Worm (Caenorhabditis elegans): ENCODE results near the gene C08H9.16.

The C08H9.16 gene

DNA sequence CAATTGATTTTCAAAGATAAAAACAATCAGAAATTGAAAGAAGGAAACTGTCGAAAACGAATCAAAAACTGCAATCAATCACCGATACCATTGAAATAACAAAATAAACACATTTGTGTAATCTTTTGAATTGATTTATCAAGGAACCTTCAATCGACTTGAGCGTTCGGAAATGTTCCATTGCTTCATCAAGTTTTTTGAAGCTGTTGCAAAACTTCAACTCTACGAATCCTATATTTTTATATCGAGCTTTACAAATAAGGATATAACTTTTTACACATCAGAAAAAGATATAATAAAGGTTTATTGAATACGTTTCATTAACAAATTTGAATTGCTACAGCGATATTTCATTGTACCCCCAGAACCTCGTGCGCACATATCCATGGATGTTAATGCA lies 19.6 kb upstream of the C08H9.16 start, which contains the start of gene chil-8:
Gene chil-8 (minus strand): TSS at position 101 of the 400 bp plus-strand sequence.
- no peak for TF ChIP-seq C38D4.7 (GFP tag; optimal IDR thresholded peaks at IDR 0.05)
- no peak for TF ChIP-seq odd-2 (tag; optimal IDR thresholded peaks at IDR 0.05)
- TF ChIP-seq sox-4 (tag; optimal IDR thresholded peaks at IDR 0.05): no peak
- TF ChIP-seq madf-2 (tag; optimal IDR thresholded peaks at IDR 0.05): no peak
- TF ChIP-seq tbx-7 (tag; optimal IDR thresholded peaks at IDR 0.05): no peak

DNA sequence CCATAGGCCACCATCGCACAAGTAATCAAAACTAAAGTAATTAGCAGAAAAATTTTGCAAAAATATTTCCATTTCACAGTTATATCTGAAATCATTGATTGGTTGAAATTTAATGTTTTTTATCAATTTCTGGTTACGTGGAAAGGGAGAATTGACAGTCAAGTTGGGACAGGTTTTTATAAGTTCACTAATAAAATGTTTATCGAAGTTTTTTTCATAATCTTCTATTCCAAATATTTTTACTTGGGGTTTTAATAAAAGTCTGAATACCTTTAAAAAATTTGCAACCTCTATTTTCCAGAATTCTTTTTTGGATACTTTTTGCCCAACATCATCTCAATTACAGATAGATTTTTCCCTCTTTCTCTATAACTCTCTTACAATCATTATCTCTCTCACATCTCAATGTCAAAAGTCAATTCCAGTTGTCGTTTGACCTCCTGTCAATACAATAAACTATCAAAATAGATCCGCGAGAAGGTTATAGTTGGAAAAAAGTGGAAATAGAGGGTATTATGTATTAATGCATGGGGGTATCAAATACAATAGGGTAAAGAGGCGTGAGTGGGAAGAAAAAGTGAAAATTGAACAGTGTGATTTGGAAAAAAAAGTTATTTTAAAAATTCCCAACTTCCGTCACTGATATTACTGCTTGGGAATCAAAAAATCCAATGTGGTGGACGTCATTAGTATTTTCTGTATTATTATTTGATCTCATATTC lies 17.9 kb upstream of the C08H9.16 start, which contains the start of the genes chil-2 and ctsa-3.2:
Gene chil-2 (minus strand): TSS at position 101 of the 722 bp plus-strand sequence.
Gene ctsa-3.2 (plus strand): TSS at position 672 of the 722 bp plus-strand sequence.
- TF ChIP-seq eyg-1 (tag; optimal IDR thresholded peaks at IDR 0.05) (no peak), Y22D7AL.16 (tag; optimal IDR thresholded peaks at IDR 0.05) (no peak), ttx-3 (tag; optimal IDR thresholded peaks at IDR 0.05) (no peak), K09A11.1 (tag; optimal IDR thresholded peaks at IDR 0.05; ENCODE audit: insufficient read depth) (no peak), ceh-34 (tag; optimal IDR thresholded peaks at IDR 0.05) (no peak), mec-3 (tag; optimal IDR thresholded peaks at IDR 0.05; ENCODE audit: borderline replicate concordance) (no peak), ceh-31 (tag; optimal IDR thresholded peaks at IDR 0.05) (no peak), fkh-10 (GFP tag; optimal IDR thresholded peaks at IDR 0.05) (no peak), ceh-24 (tag; optimal IDR thresholded peaks at IDR 0.05) (no peak), fax-1 (tag; optimal IDR thresholded peaks at IDR 0.05) (no peak), zip-5 (tag; optimal IDR thresholded peaks at IDR 0.05) (no peak), ahr-1 (tag; optimal IDR thresholded peaks at IDR 0.05) (no peak), ceh-9 (tag; optimal IDR thresholded peaks at IDR 0.05) (no peak), tbx-7 (tag; optimal IDR thresholded peaks at IDR 0.05) (no peak), pqm-1 (tag; optimal IDR thresholded peaks at IDR 0.05) (no peak), pha-2 (tag; optimal IDR thresholded peaks at IDR 0.05) (no peak), npax-4 (tag; optimal IDR thresholded peaks at IDR 0.05) (no peak)

DNA sequence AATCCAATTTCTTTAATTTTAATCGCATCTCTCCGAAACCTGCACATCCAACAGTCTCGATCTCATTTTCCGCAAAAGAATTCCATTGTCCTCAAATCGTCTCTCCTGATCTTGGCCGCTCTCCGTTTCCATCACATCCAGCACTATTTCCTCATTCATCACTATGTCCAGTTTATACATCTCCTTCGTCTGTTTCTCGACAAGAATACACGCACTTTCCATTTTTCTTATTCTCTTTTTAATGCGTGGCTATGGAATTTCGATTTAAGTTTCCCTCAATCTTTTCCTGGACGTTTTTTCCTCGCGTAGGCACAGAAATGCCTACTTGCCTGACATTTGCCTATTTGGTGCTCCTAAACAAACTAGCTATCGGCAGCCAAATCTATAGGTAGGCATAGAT lies 12.8 kb upstream of the C08H9.16 start:
- no peak for TF ChIP-seq unc-55 (GFP tag; optimal IDR thresholded peaks at IDR 0.05)

DNA sequence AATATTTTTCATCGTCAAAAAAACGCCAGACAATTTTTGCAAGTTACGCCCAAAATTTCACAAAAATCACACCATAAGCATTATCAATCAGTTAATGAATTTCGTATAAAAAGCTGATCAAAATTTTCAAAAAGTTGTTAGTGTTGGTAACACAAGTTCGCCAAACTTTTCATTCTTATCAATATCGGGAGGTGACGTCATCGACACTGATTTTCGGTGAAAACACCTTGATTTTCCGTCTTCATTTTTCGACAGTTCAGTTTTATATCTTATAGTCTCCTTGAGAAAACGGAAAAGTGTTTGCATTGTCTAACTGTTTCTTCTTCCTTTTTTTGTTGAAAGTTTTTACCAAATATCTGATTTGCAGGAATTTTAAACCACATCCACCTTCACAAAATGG lies 11.8 kb upstream of the C08H9.16 start, which contains the start of gene C08H9.15:
Gene C08H9.15 (plus strand): TSS at position 368 of the 400 bp plus-strand sequence.
- TF ChIP-seq sox-2 (GFP tag; IDR thresholded peaks at IDR 0.05): no peak
- no peak for TF ChIP-seq elt-2 (tag; optimal IDR thresholded peaks at IDR 0.05)
- no peak for TF ChIP-seq tbx-7 (tag; optimal IDR thresholded peaks at IDR 0.05)
- no peak for TF ChIP-seq ceh-18 (tag; optimal IDR thresholded peaks at IDR 0.05)
- TF ChIP-seq pros-1 (tag; optimal IDR thresholded peaks at IDR 0.05): no peak
- TF ChIP-seq pha-2 (tag; optimal IDR thresholded peaks at IDR 0.05): no peak
- TF ChIP-seq ceh-9 (tag; optimal IDR thresholded peaks at IDR 0.05): no peak
- no peak for TF ChIP-seq ceh-34 (tag; optimal IDR thresholded peaks at IDR 0.05)
- TF ChIP-seq zip-5 (tag; optimal IDR thresholded peaks at IDR 0.05): no peak
- TF ChIP-seq lim-6 (tag; optimal IDR thresholded peaks at IDR 0.05): no peak

DNA sequence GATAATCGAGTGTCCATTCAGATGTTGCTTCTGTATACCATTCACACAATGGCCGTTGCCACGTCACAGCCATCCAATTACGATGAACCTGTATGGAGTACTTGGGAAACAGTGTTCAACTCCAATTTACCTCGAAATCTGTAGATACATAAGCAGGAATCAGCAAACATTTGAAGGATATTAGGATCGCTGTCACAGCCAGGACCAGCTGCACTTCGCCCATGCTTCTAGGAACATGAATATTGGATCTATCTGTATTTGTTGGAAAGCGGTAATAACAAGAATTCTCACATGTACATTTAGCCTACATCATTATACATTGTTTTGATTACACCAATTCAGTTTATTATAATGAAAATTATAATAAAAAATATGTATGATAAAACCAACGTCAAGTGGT lies 6.4 kb upstream of the C08H9.16 start, which contains the start of gene algn-8:
Gene algn-8 (minus strand): TSS at position 227 of the 400 bp plus-strand sequence.
- TF ChIP-seq pat-9 (tag; optimal IDR thresholded peaks at IDR 0.05): no peak
- no peak for TF ChIP-seq pros-1 (tag; optimal IDR thresholded peaks at IDR 0.05)
- TF ChIP-seq elt-2 (tag; optimal IDR thresholded peaks at IDR 0.05): no peak
- TF ChIP-seq zip-5 (tag; optimal IDR thresholded peaks at IDR 0.05): no peak
- TF ChIP-seq ama-1 (optimal IDR thresholded peaks at IDR 0.05): no peak
- no peak for TF ChIP-seq odd-2 (tag; optimal IDR thresholded peaks at IDR 0.05)
- no peak for TF ChIP-seq fkh-10 (GFP tag; optimal IDR thresholded peaks at IDR 0.05)
- no peak for TF ChIP-seq hlh-30 (tag; optimal IDR thresholded peaks at IDR 0.05; ENCODE audit: insufficient read depth)
- no peak for TF ChIP-seq tbx-7 (tag; optimal IDR thresholded peaks at IDR 0.05)
- TF ChIP-seq C08G9.2 (tag; optimal IDR thresholded peaks at IDR 0.05): no peak
- TF ChIP-seq hlh-15 (tag; optimal IDR thresholded peaks at IDR 0.05): no peak
- no peak for TF ChIP-seq pag-3 (tag; optimal IDR thresholded peaks at IDR 0.05; ENCODE audit: borderline replicate concordance)
- no peak for TF ChIP-seq Y22D7AL.16 (tag; optimal IDR thresholded peaks at IDR 0.05)
- no peak for TF ChIP-seq hlh-6 (tag; optimal IDR thresholded peaks at IDR 0.05)
- no peak for TF ChIP-seq fkh-6 (tag; optimal IDR thresholded peaks at IDR 0.05)
- TF ChIP-seq rnt-1 (tag; optimal IDR thresholded peaks at IDR 0.05): no peak
- TF ChIP-seq dve-1 (tag; optimal IDR thresholded peaks at IDR 0.05): no peak
- TF ChIP-seq dmd-4 (tag; optimal IDR thresholded peaks at IDR 0.05; ENCODE audit: borderline replicate concordance): no peak

Data from whole organism, late embryonic.